Worm (Caenorhabditis elegans) whole organism, midembryonic: ENCODE data around the gene col-140.

Experiments used
- T22C8.4 ChIP-seq: fragments of 200-800 bp; sonication (Bioruptor generic); IDR thresholded peaks from 2 replicates; pipeline ENCODE4 v1.3.6; 2022; ENCODE audit warnings: missing genetic modification characterization, missing compliant biosample characterization
- cog-1 ChIP-seq: sonication (generic microtip); optimal IDR thresholded peaks from 2 replicates; lab custom pipeline; 2016; ENCODE audit warnings: missing genetic modification characterization, missing compliant biosample characterization
- flt-1 ChIP-seq: fragments of 200-800 bp; sonication (Bioruptor generic); IDR thresholded peaks from 2 replicates; pipeline ENCODE4 v1.3.6; 2022; ENCODE audit warnings: missing genetic modification characterization, missing compliant biosample characterization
- klf-2 ChIP-seq: fragments of 200-800 bp; sonication (Bioruptor generic); conservative IDR thresholded peaks from 2 replicates; pipeline ENCODE4 v1.3.6; 2022; ENCODE audit warnings: missing genetic modification reagents, missing genetic modification characterization, missing compliant biosample characterization
- med-1 ChIP-seq: sonication (generic microtip); optimal IDR thresholded peaks from 2 replicates; lab custom pipeline; 2017; ENCODE audit warnings: missing genetic modification characterization, mild to moderate bottlenecking, missing compliant biosample characterization, antibody characterized with exemption, missing genetic modification reagents; ENCODE audit not compliant: insufficient read depth
- ref-1 ChIP-seq: fragments of 200-800 bp; sonication (Bioruptor generic); conservative IDR thresholded peaks from 2 replicates; pipeline ENCODE4 v1.3.6; 2022; ENCODE audit warnings: missing genetic modification reagents, missing genetic modification characterization, missing compliant biosample characterization
- tab-1 ChIP-seq: fragments of 200-800 bp; sonication (Bioruptor generic); IDR thresholded peaks from 2 replicates; pipeline ENCODE4 v1.3.6; 2022; ENCODE audit warnings: missing genetic modification characterization, missing compliant biosample characterization
- ztf-23 ChIP-seq: fragments of 200-800 bp; sonication (Bioruptor generic); IDR thresholded peaks from 2 replicates; pipeline ENCODE4 v1.3.6; 2022; ENCODE audit warnings: missing genetic modification reagents, missing genetic modification characterization, missing compliant biosample characterization
- ztf-29 ChIP-seq: fragments of 200-800 bp; sonication (Bioruptor generic); IDR thresholded peaks from 2 replicates; pipeline ENCODE4 v1.3.6; 2022; ENCODE audit warnings: missing genetic modification reagents, missing genetic modification characterization, missing compliant biosample characterization

col-140 gene

DNA sequence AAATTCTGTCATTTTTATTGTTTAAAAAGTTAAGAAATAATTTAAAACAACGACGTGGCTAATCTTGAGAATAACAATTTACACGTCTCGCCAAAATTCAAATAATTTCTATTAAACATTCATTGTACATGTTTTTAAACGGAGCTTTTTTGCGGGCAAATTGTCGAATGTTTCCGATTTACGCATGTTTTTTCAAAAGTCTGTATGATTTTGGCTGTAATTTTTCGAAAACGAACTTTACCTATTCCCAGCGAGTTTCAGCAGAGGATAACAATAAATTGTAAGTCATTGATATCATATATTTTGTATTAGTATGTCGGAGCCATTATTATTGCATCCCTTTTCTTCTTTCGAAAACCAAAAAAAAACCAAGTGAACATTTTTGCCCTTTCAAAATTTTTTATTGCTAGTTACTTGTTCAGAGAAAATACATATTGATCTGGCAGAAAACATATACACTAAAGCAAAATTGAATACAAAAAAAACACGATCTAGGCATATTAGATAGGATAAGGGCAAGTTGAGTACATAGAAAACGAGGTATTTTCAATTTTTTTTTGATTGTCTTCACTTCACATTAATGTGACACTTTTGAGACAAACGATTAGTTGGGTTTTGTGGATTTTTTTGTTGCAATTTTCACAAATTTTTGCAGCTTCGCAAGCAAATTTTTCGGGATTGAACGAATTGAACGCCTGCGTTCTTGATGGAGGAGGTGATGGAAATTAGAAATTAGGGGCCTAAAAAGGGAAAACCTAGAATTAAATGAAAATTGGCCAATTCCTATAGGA lies 2.1 kb upstream of the col-140 start, which contains the start of gene F26F12.2:
Gene F26F12.2 (minus strand): TSS at position 38 of the 791 bp plus-strand sequence.
- TF ChIP-seq ztf-29 (GFP tag; lab: Robert Waterston, UW): no peak
- no peak for TF ChIP-seq klf-2 (GFP tag; lab: Robert Waterston, UW)

ce11 chrV:5835979-5836615 lies 537 bp downstream of the col-140 start:
- no peak for TF ChIP-seq med-1
- TF ChIP-seq ztf-23: no peak
- TF ChIP-seq tab-1 (GFP tag; lab: Robert Waterston, UW): 0 out of 2 replicates have a peak, but pooled peaks have one; percentile 17
- TF ChIP-seq cog-1 (tag; lab: Kevin White, UChicago): no peak

- TF ChIP-seq klf-2 (GFP tag; lab: Robert Waterston, UW) (no peak), med-1 (no peak), T22C8.4 (GFP tag; lab: Robert Waterston, UW) (no peak)
These were observed 1.2 kb downstream of the col-140 start for ce11 chrV:5835397-5835796.

DNA sequence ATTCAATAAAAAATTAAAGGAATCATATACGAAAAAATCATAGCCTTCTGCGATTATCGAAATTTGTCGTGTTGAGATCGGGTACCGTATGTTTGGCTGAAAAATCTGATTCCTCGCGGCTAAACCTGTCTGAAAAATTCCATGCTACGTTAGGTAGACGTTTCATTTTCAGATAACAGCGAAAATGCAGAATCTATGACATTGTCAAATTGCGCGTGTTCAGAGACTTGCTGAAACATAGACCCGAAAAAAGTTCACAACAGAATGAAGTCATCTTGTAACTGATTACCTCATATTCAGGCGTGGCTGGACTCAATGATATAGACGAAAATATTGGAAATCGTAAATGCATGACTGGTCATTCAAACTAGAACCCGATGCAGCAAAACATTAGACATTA lies 3.1 kb downstream of the col-140 start, which contains the start of gene srh-76:
Gene srh-76 (plus strand): TSS at position 301 of the 400 bp plus-strand sequence.
- TF ChIP-seq ref-1 (no peak), klf-2 (GFP tag; lab: Robert Waterston, UW) (no peak), med-1 (no peak), flt-1 (GFP tag; lab: Robert Waterston, UW) (no peak), tab-1 (GFP tag; lab: Robert Waterston, UW) (no peak), ztf-23 (no peak), T22C8.4 (GFP tag; lab: Robert Waterston, UW) (no peak), ztf-29 (GFP tag; lab: Robert Waterston, UW) (no peak), cog-1 (tag; lab: Kevin White, UChicago) (no peak)

DNA sequence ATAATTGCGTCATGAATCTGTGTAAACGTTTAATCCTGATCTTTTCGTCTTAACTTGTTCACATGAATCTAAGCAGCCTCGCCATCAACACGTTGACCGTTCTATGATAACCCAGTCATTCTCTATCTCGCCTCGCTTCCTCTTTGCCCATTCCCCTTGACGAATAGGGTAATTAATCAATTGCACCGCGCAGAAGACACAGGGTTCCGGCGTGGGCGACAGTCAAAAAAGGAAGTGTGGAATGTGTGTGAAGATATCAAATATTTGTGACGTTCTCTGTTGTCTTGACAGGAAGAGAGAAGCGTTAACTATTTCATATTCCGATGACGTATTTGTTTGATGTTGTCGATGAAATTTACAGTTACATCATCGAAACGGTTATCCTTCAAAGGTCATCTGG lies 3.8 kb downstream of the col-140 start:
- TF ChIP-seq ztf-29 (GFP tag; lab: Robert Waterston, UW): no peak
- no peak for TF ChIP-seq klf-2 (GFP tag; lab: Robert Waterston, UW)
- TF ChIP-seq T22C8.4 (GFP tag; lab: Robert Waterston, UW): no peak
- TF ChIP-seq tab-1 (GFP tag; lab: Robert Waterston, UW): no peak
- TF ChIP-seq ztf-23: no peak
- no peak for TF ChIP-seq med-1
- TF ChIP-seq ref-1: no peak
- TF ChIP-seq cog-1 (tag; lab: Kevin White, UChicago): no peak
- TF ChIP-seq flt-1 (GFP tag; lab: Robert Waterston, UW): no peak

DNA sequence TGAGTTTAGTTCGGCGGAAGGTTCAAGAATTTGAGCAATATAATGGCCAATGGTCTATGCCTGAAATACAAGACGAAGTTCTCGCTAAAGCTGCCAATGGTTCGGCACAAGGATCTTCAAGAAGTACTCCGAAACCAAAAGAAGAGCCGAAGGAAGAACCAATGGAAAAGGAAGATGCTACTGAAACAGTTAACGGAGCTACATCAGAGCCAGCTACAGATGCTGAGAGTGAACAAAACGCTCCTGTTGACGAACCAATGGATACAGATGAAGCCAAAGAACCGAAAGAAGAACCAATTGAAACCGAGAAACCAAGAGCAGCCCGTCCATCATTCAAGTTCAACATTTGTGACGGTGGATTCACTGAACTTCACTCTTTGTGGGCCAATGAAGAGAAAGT lies 5.4 kb downstream of the col-140 start:
- TF ChIP-seq ref-1 (no peak), cog-1 (tag; lab: Kevin White, UChicago) (no peak), med-1 (no peak), ztf-29 (GFP tag; lab: Robert Waterston, UW) (no peak), tab-1 (GFP tag; lab: Robert Waterston, UW) (no peak), flt-1 (GFP tag; lab: Robert Waterston, UW) (no peak), T22C8.4 (GFP tag; lab: Robert Waterston, UW) (no peak), klf-2 (GFP tag; lab: Robert Waterston, UW) (no peak)

ce11 chrV:5826592-5826991 lies 10.0 kb downstream of the col-140 start, which contains the start of gene let-418:
let-418 (plus strand) TSS chrV:5826833.
- TF ChIP-seq T22C8.4 (GFP tag; lab: Robert Waterston, UW): no peak
- TF ChIP-seq ztf-29 (GFP tag; lab: Robert Waterston, UW): no peak
- TF ChIP-seq flt-1 (GFP tag; lab: Robert Waterston, UW): no peak
- TF ChIP-seq ztf-23: no peak
- TF ChIP-seq tab-1 (GFP tag; lab: Robert Waterston, UW): no peak
- TF ChIP-seq cog-1 (tag; lab: Kevin White, UChicago): no peak
- no peak for TF ChIP-seq ref-1

- TF ChIP-seq ztf-23: no peak
- TF ChIP-seq ref-1: no peak
- no peak for TF ChIP-seq flt-1 (GFP tag; lab: Robert Waterston, UW)
- no peak for TF ChIP-seq klf-2 (GFP tag; lab: Robert Waterston, UW)
- no peak for TF ChIP-seq med-1
These were observed 11.2 kb downstream of the col-140 start for ce11 chrV:5825478-5825877.

- TF ChIP-seq flt-1 (GFP tag; lab: Robert Waterston, UW): no peak
- no peak for TF ChIP-seq med-1
- TF ChIP-seq T22C8.4 (GFP tag; lab: Robert Waterston, UW): no peak
- TF ChIP-seq cog-1 (tag; lab: Kevin White, UChicago): no peak
These were observed 13.7 kb downstream of the col-140 start for ce11 chrV:5822968-5823367.

DNA sequence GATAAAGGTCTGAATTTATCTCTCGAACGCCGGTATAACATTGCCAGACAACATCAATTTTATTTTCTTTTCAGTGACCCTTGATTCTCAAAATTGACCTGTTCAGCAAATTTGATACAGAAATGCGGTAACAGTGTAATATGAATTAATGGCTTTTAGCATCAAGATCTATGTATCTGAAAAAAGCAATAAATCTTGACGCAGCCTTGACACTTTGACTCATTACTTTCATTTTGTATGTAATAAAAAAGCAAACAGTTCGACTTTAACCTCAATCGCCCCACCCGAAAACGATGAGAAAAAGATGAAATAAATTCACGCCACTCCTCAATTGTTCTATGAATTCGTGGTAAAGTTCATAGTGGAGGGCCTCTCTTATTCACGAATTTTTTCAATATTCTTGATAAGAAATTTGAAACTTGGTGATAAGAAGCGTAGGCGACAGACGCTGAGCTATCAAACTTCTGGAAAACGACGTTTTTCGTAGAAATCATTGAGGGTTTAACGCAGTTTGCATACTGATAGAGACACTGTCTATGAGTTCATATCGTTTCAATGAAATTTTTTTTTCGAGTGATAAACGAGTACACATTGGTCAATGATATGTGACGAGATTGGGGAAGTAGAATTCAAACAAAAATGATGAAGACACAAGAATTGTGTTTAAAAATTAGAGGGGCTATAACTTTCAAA lies 15.0 kb downstream of the col-140 start:
- TF ChIP-seq klf-2 (GFP tag; lab: Robert Waterston, UW): no peak
- no peak for TF ChIP-seq ztf-23
- no peak for TF ChIP-seq ref-1
- no peak for TF ChIP-seq cog-1 (tag; lab: Kevin White, UChicago)
- no peak for TF ChIP-seq flt-1 (GFP tag; lab: Robert Waterston, UW)
- TF ChIP-seq tab-1 (GFP tag; lab: Robert Waterston, UW): no peak
- TF ChIP-seq T22C8.4 (GFP tag; lab: Robert Waterston, UW): no peak
- no peak for TF ChIP-seq med-1
- TF ChIP-seq ztf-29 (GFP tag; lab: Robert Waterston, UW): no peak
